Worm (Caenorhabditis elegans) whole organism, L4 larva: Measurements from ENCODE around the gene wah-1.

Experiments
- F10B5.3 ChIP-seq: sonication (generic microtip); optimal IDR thresholded peaks from 2 replicates; lab custom pipeline; 2016; ENCODE audit warnings: mild to moderate bottlenecking, missing genetic modification characterization, missing compliant biosample characterization
- F37D6.2 ChIP-seq: sonication (generic microtip); optimal IDR thresholded peaks from 2 replicates; lab custom pipeline; 2016; ENCODE audit warnings: mild to moderate bottlenecking, missing genetic modification characterization, missing compliant biosample characterization
- F49E8.2 ChIP-seq: sonication (generic microtip); optimal IDR thresholded peaks from 2 replicates; lab custom pipeline; 2016; ENCODE audit warnings: missing compliant biosample characterization, mild to moderate bottlenecking, missing genetic modification characterization, borderline replicate concordance
- R02D3.7 ChIP-seq: fragments of 150-350 bp; sonication (generic microtip); optimal IDR thresholded peaks from 3 replicates; lab custom pipeline; 2014; ENCODE audit warnings: missing biosample characterization, missing genetic modification characterization
- Y48G9A.11 ChIP-seq: fragments of 200-800 bp; sonication (Bioruptor generic); IDR thresholded peaks from 2 replicates; pipeline ENCODE4 v1.3.6; 2022; ENCODE audit warnings: missing genetic modification reagents, missing genetic modification characterization, missing compliant biosample characterization
- aha-1 ChIP-seq: fragments of 150-350 bp; peaks from one replicate; lab custom pipeline; 2014; ENCODE audit warnings: missing biosample characterization, missing genetic modification characterization
- arid-1 ChIP-seq: fragments of 200-800 bp; sonication (Bioruptor generic); conservative IDR thresholded peaks from 2 replicates; pipeline ENCODE4 v1.3.6; 2022; ENCODE audit warnings: missing genetic modification reagents, missing genetic modification characterization, missing compliant biosample characterization
- ceh-28 ChIP-seq: fragments of 150-350 bp; optimal IDR thresholded peaks from 2 replicates; lab custom pipeline; 2014; ENCODE audit warnings: missing biosample characterization, missing genetic modification reagents, missing genetic modification characterization
- ceh-62 ChIP-seq: sonication (generic microtip); optimal IDR thresholded peaks from 2 replicates; lab custom pipeline; 2017; ENCODE audit warnings: missing biosample characterization, missing genetic modification characterization
- ces-1 ChIP-seq: fragments of 150-350 bp; sonication (generic microtip); optimal IDR thresholded peaks from 4 replicates; lab custom pipeline; 2014; ENCODE audit warnings: missing biosample characterization, missing genetic modification reagents, missing genetic modification characterization
- daf-19 ChIP-seq: fragments of 200-800 bp; sonication (Bioruptor generic); conservative IDR thresholded peaks from 2 replicates; pipeline ENCODE4 v1.3.6; 2022; ENCODE audit warnings: missing genetic modification characterization, missing compliant biosample characterization
- dmd-6 ChIP-seq: fragments of 200-800 bp; sonication (Bioruptor generic); IDR thresholded peaks from 2 replicates; pipeline ENCODE4 v1.3.6; 2022; ENCODE audit warnings: missing genetic modification reagents, missing genetic modification characterization, missing compliant biosample characterization
- hif-1 ChIP-seq, 2 experiments: sonication (generic microtip); optimal IDR thresholded peaks; 2 replicates each; lab custom pipeline; 2016 to 2017; ENCODE audit warnings: missing compliant biosample characterization in 2 of 2, missing genetic modification characterization in 2 of 2, missing genetic modification reagents in 2 of 2, missing genotype in 2 of 2, mild to moderate bottlenecking in 1 of 2
- hlh-30 ChIP-seq: sonication (generic microtip); optimal IDR thresholded peaks from 2 replicates; lab custom pipeline; 2017; ENCODE audit warnings: antibody characterized with exemption, mild to moderate bottlenecking, missing genetic modification characterization, missing compliant biosample characterization; ENCODE audit not compliant: insufficient read depth
- hmg-1.1 ChIP-seq: fragments of 200-800 bp; sonication (Bioruptor generic); IDR thresholded peaks from 2 replicates; pipeline ENCODE4 v1.3.6; 2022; ENCODE audit warnings: missing genetic modification reagents, missing genetic modification characterization, missing compliant biosample characterization
- lin-1 ChIP-seq: fragments of 200-800 bp; sonication (Bioruptor generic); IDR thresholded peaks from 2 replicates; pipeline ENCODE4 v1.3.6; 2022; ENCODE audit warnings: missing genetic modification reagents, missing genetic modification characterization, missing compliant biosample characterization
- lin-39 ChIP-seq: fragments of 150-350 bp; optimal IDR thresholded peaks from 2 replicates; lab custom pipeline; 2014; ENCODE audit warnings: missing biosample characterization, missing genetic modification reagents, missing genetic modification characterization
- lsy-2 ChIP-seq, 2 experiments: fragments of 150-350 bp in 1 of 2; sonication (generic microtip) in 1 of 2; optimal IDR thresholded peaks; 2 replicates each; lab custom pipeline; 2014 to 2017; ENCODE audit warnings: missing biosample characterization in 2 of 2, missing genetic modification characterization in 2 of 2
- madf-9 ChIP-seq: fragments of 200-800 bp; sonication (Bioruptor generic); conservative IDR thresholded peaks from 2 replicates; pipeline ENCODE4 v1.3.6; 2022; ENCODE audit warnings: missing genetic modification reagents, missing genetic modification characterization, missing compliant biosample characterization
- mep-1 ChIP-seq: fragments of 150-350 bp; sonication (generic microtip); optimal IDR thresholded peaks from 3 replicates; lab custom pipeline; 2014; ENCODE audit warnings: missing biosample characterization, missing genetic modification characterization
- mes-2 ChIP-seq: sonication (generic microtip); optimal IDR thresholded peaks from 2 replicates; lab custom pipeline; 2016; ENCODE audit warnings: missing genotype, mild to moderate bottlenecking, missing genetic modification characterization, missing compliant biosample characterization; ENCODE audit not compliant: poor library complexity, severe bottlenecking
- mxl-3 ChIP-seq: fragments of 200-800 bp; sonication (Bioruptor generic); optimal IDR thresholded peaks from 2 replicates; lab custom pipeline; 2018; ENCODE audit warnings: mild to moderate bottlenecking, missing genetic modification characterization, missing compliant biosample characterization
- nhr-28 ChIP-seq: fragments of 150-350 bp; optimal IDR thresholded peaks from 2 replicates; lab custom pipeline; 2014; ENCODE audit warnings: missing biosample characterization, missing genetic modification characterization
- nhr-41 ChIP-seq: fragments of 200-800 bp; sonication (Bioruptor generic); IDR thresholded peaks from 2 replicates; pipeline ENCODE4 v1.3.6; 2022; ENCODE audit warnings: missing genetic modification reagents, missing genetic modification characterization, missing compliant biosample characterization
- nhr-76 ChIP-seq: fragments of 150-350 bp; optimal IDR thresholded peaks from 2 replicates; lab custom pipeline; 2014; ENCODE audit warnings: missing biosample characterization, missing genetic modification characterization
- pqm-1 ChIP-seq: sonication (generic microtip); optimal IDR thresholded peaks from 2 replicates; lab custom pipeline; 2017; ENCODE audit warnings: missing biosample characterization, missing genetic modification characterization
- snpc-1.2 ChIP-seq: fragments of 200-800 bp; sonication (Bioruptor generic); IDR thresholded peaks from 2 replicates; pipeline ENCODE4 v1.3.6; 2022; ENCODE audit warnings: missing genetic modification reagents, missing genetic modification characterization, missing compliant biosample characterization
- tag-97 ChIP-seq: fragments of 200-800 bp; sonication (Bioruptor generic); IDR thresholded peaks from 2 replicates; pipeline ENCODE4 v1.3.6; 2022; ENCODE audit warnings: missing genetic modification characterization, missing compliant biosample characterization
- unc-130 ChIP-seq: sonication (generic microtip); optimal IDR thresholded peaks from 2 replicates; lab custom pipeline; 2016; ENCODE audit warnings: missing genetic modification reagents, missing genetic modification characterization, missing compliant biosample characterization
- unc-62 ChIP-seq, 3 experiments: fragments of 150-350 bp in 1 of 3; sonication (generic microtip); optimal IDR thresholded peaks in 2 of 3; peaks in 1 of 3; 1 replicate in 1 of 3; 2 replicates in 2 of 3; lab custom pipeline; 2014 to 2017; ENCODE audit warnings: missing biosample characterization in 3 of 3, missing genetic modification characterization in 3 of 3, missing genetic modification reagents in 3 of 3, missing genotype in 1 of 3
- ztf-11 ChIP-seq: fragments of 150-350 bp; optimal IDR thresholded peaks from 2 replicates; lab custom pipeline; 2014; ENCODE audit warnings: missing biosample characterization, missing genetic modification characterization
- ztf-7 ChIP-seq: fragments of 150-350 bp; optimal IDR thresholded peaks from 2 replicates; lab custom pipeline; 2014; ENCODE audit warnings: missing biosample characterization, missing genetic modification characterization

Gene wah-1

ce11 chrIII:12005052-12005451 is 15.1 kb downstream of the wah-1 start:
- TF ChIP-seq hlh-30 (tag; lab: Kevin White, UChicago) (peak; percentile 50), nhr-28 (peak; percentile 77)

- peak; percentile 28; the same call in 1 of the 2 replicates for TF ChIP-seq dmd-6 (GFP tag; lab: Robert Waterston, UW)
- TF ChIP-seq aha-1 (tag; lab: Kevin White, UChicago), result peak; percentile 28
These were observed 15.9 kb downstream of the wah-1 start for ce11 chrIII:12005871-12006358.

- peak in 1 of 2 experiments; percentile 1 for TF ChIP-seq unc-62 (GFP tag; optimal IDR thresholded peaks at IDR 0.05 in 1 of 2; lab: Kevin White, UChicago)
- no peak for TF ChIP-seq unc-62 (tag; optimal IDR thresholded peaks at IDR 0.05; lab: Kevin White, UChicago)
- no peak for TF ChIP-seq hif-1 (tag; optimal IDR thresholded peaks at IDR 0.05; lab: Kevin White, UChicago)
- TF ChIP-seq ztf-7 (tag; lab: Kevin White, UChicago), result no peak
- peak; percentile 91 for TF ChIP-seq aha-1 (tag; lab: Kevin White, UChicago)
- no peak for TF ChIP-seq madf-9
- no peak for TF ChIP-seq Y48G9A.11 (GFP tag; lab: Robert Waterston, UW)
- TF ChIP-seq, all 104 proteins: peak for 2
These were observed 19.4 kb downstream of the wah-1 start for ce11 chrIII:12009321-12009720.

ce11 chrIII:12009764-12010163 is 19.8 kb downstream of the wah-1 start:
- TF ChIP-seq ceh-62 (tag; lab: Kevin White, UChicago), result no peak
- peak; percentile 39 for TF ChIP-seq hlh-30 (tag; lab: Kevin White, UChicago)
- TF ChIP-seq, all 104 proteins: peak for 1

- TF ChIP-seq ces-1 (GFP tag; lab: Kevin White, UChicago) (no peak), nhr-76 (tag; lab: Kevin White, UChicago) (no peak), hmg-1.1 (GFP tag; lab: Robert Waterston, UW) (no peak), mxl-3 (GFP tag; lab: Kevin White, UChicago) (peak; percentile 9), R02D3.7 (no peak), unc-130 (GFP tag; lab: Kevin White, UChicago) (no peak), aha-1 (tag; lab: Kevin White, UChicago) (peak; percentile 51), nhr-28 (peak; percentile 9), lsy-2 (tag; optimal IDR thresholded peaks at IDR 0.05; lab: Kevin White, UChicago) (no peak), mep-1 (no peak), tag-97 (no peak), F10B5.3 (tag; lab: Kevin White, UChicago) (no peak), pqm-1 (tag; lab: Kevin White, UChicago) (no peak), lin-39 (tag; lab: Kevin White, UChicago) (no peak), arid-1 (GFP tag; lab: Robert Waterston, UW) (no peak), mes-2 (tag; lab: Kevin White, UChicago) (no peak), F49E8.2 (no peak), lin-1 (GFP tag; lab: Robert Waterston, UW) (no peak), ztf-11 (tag; lab: Kevin White, UChicago) (no peak), snpc-1.2 (GFP tag; lab: Robert Waterston, UW) (no peak), Y48G9A.11 (GFP tag; lab: Robert Waterston, UW) (no peak), ztf-7 (tag; lab: Kevin White, UChicago) (no peak), nhr-41 (GFP tag; lab: Robert Waterston, UW) (no peak), daf-19 (GFP tag; lab: Robert Waterston, UW) (no peak), F37D6.2 (tag; lab: Kevin White, UChicago) (no peak), ceh-28 (tag; lab: Kevin White, UChicago) (no peak)
These were observed 23.1 kb downstream of the wah-1 start for ce11 chrIII:12013054-12013453.
